Fruit fly (Drosophila melanogaster): ENCODE data around the gene Bcat.

DNA sequence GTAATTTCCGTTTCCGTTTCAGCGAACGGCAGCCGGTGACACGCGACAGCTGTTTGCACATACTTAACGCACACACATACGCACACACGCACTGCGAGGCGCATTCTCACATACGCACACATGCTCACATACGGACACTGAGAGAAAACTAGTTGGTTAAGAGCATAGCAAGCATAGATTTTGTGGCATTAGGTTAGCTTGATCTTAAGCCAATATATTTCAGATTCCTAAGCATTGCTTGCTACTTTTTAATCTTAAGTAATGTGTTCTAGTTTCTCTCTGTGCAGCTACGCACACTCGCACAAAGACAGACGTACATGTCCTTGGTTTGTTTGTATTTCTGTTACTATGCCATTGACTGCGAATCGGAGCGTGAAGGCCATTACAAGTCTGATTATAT, 37.4 kb downstream of the Bcat start:
- no peak for TF ChIP-seq dsf (GFP tag; optimal IDR thresholded peaks at IDR 0.05; ENCODE audit: borderline replicate concordance)
- TF ChIP-seq foxo (GFP tag; optimal IDR thresholded peaks at IDR 0.05): no peak
- TF ChIP-seq sage (GFP tag; optimal IDR thresholded peaks at IDR 0.05): no peak
- TF ChIP-seq br (GFP tag; optimal IDR thresholded peaks at IDR 0.05): no peak
- TF ChIP-seq N (GFP tag; optimal IDR thresholded peaks at IDR 0.05): no peak
- TF ChIP-seq GATAd (GFP tag; optimal IDR thresholded peaks at IDR 0.05): no peak
- no peak for TF ChIP-seq Dfd (GFP tag; optimal IDR thresholded peaks at IDR 0.05)
- no peak for TF ChIP-seq usp (GFP tag; optimal IDR thresholded peaks at IDR 0.05)
